Worm (Caenorhabditis elegans): Measurements from ENCODE around the gene msrp-5.
"Not testable (repeated sequence)": the region's sequence is repeated elsewhere in the genome, so short reads cannot be mapped to it uniquely, and the experiment has no call there.

ce11 chrII:2622936-2623452, 6.3 kb downstream of the msrp-5 start, which contains the start of gene D2062.4:
- not testable (repeated sequence) for TF ChIP-seq npax-4 (tag; optimal IDR thresholded peaks at IDR 0.05); ama-1 (optimal IDR thresholded peaks at IDR 0.05); hlh-8 (tag; optimal IDR thresholded peaks at IDR 0.05); pat-9 (tag; optimal IDR thresholded peaks at IDR 0.05); fkh-10 (GFP tag; optimal IDR thresholded peaks at IDR 0.05); ceh-6 (GFP tag; optimal IDR thresholded peaks at IDR 0.05); ceh-30 (tag; optimal IDR thresholded peaks at IDR 0.05)

Measured in whole organism, late embryonic.